Worm (Caenorhabditis elegans): ENCODE results near the gene srz-5.

Gene srz-5

DNA sequence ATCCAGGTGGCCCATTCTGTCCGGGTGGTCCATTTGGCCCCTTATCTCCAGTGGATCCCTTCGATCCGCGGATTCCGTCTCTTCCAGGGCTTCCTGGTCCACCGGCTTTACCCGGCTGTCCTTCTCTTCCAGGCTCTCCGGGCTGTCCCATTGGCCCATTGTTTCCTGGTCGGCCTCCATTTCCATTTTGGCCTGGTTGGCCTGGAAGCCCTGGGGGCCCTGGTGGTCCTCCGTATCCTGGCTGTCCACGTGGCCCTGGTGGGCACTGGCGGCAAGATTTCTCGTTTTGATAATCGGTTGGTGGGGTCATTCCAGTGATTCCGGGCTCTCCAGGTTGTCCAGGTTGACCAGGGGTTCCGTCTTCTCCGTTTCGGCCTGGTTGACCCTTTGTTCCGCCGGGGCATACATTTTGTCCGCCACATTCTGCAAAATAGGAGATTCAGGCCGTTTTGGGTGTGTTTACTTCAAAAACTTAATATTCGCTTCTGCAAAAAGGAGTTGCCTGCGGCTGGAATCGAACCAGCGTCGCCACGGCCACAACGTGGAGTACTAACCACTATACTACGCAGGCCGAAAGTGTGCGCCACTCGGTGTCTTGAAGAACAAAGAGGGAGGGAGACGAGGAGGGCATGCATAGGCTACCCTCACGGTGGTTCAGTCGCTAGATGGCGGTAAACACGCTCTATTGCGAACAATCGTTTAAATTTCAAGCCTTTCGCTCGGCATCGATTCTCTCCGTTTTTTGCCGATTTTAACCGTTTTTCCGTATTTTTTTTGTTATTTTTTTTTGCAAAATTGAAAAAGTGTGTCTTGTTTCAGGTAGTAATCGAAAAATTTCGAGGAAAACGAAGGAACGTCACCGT, 6.7 kb upstream of the srz-5 start, which contains the start of gene W09G10.9 (continued):
- TF ChIP-seq ceh-62 (tag; optimal IDR thresholded peaks at IDR 0.05) (no peak), spr-1 (tag; optimal IDR thresholded peaks at IDR 0.05) (peak; percentile 20), dmd-6 (GFP tag; IDR thresholded peaks at IDR 0.05) (peak; percentile 82), jun-1 (tag; optimal IDR thresholded peaks at IDR 0.05) (peak; percentile 30), ztf-7 (tag; optimal IDR thresholded peaks at IDR 0.05) (no peak), hmg-1.1 (GFP tag; IDR thresholded peaks at IDR 0.05) (peak; percentile 96), dpl-1 (GFP tag; optimal IDR thresholded peaks at IDR 0.05) (peak; percentile 28), nhr-237 (tag; optimal IDR thresholded peaks at IDR 0.05) (no peak), lsy-2 (tag; optimal IDR thresholded peaks at IDR 0.05) (peak; percentile 51 to 74), mdl-1 (tag; optimal IDR thresholded peaks at IDR 0.05) (peak in 1 of 2 experiments; percentile 28), ZK337.2 (GFP tag; IDR thresholded peaks at IDR 0.05) (peak; percentile 74; the same call in 1 of the 2 replicates), dve-1 (tag; optimal IDR thresholded peaks at IDR 0.05; ENCODE audit: insufficient read depth) (peak; percentile 25), ztf-11 (tag; optimal IDR thresholded peaks at IDR 0.05) (no peak), ceh-28 (tag; optimal IDR thresholded peaks at IDR 0.05) (no peak), ama-1 (optimal IDR thresholded peaks at IDR 0.05) (no peak), mdt-29 (GFP tag; IDR thresholded peaks at IDR 0.05) (peak; percentile 69), zip-2 (tag; optimal IDR thresholded peaks at IDR 0.05) (no peak), lir-3 (tag; optimal IDR thresholded peaks at IDR 0.05) (no peak), lin-29 (GFP tag; IDR thresholded peaks at IDR 0.05) (no peak; the same call in 1 of the 2 replicates), F10B5.3 (tag; optimal IDR thresholded peaks at IDR 0.05) (no peak), snpc-1.2 (GFP tag; IDR thresholded peaks at IDR 0.05) (0 out of 2 replicates have a peak, but pooled peaks have one; percentile 22), ceh-20 (GFP tag; IDR thresholded peaks at IDR 0.05) (0 out of 2 replicates have a peak, but pooled peaks have one; percentile 74), egl-43 (GFP tag; IDR thresholded peaks at IDR 0.05) (peak; percentile 89), zfp-3 (GFP tag; conservative IDR thresholded peaks at IDR 0.05) (no peak), tag-97 (GFP tag; IDR thresholded peaks at IDR 0.05) (0 out of 2 replicates have a peak, but pooled peaks have one; percentile 77), nhr-41 (GFP tag; IDR thresholded peaks at IDR 0.05) (0 out of 2 replicates have a peak, but pooled peaks have one; percentile 11), mes-2 (tag; optimal IDR thresholded peaks at IDR 0.05; ENCODE audit: poor library complexity, severe bottlenecking) (peak; percentile 85), snpc-4 (tag; optimal IDR thresholded peaks at IDR 0.05) (no peak), cey-2 (tag; optimal IDR thresholded peaks at IDR 0.05; ENCODE audit: borderline replicate concordance, insufficient read depth) (no peak), mep-1 (tag; optimal IDR thresholded peaks at IDR 0.05) (peak; percentile 71), lim-7 (GFP tag; IDR thresholded peaks at IDR 0.05) (peak; percentile 86), madf-9 (GFP tag; conservative IDR thresholded peaks at IDR 0.05) (peak; percentile 90), Y105C5A.15 (GFP tag; IDR thresholded peaks at IDR 0.05) (no peak), nhr-10 (tag; optimal IDR thresholded peaks at IDR 0.05) (no peak), daf-12 (tag; optimal IDR thresholded peaks at IDR 0.05) (no peak), mxl-3 (GFP tag; optimal IDR thresholded peaks at IDR 0.05) (peak; percentile 15), hlh-30 (tag; optimal IDR thresholded peaks at IDR 0.05; ENCODE audit: insufficient read depth) (peak; percentile 22), egl-27 (tag; optimal IDR thresholded peaks at IDR 0.05) (no peak), php-3 (GFP tag; IDR thresholded peaks at IDR 0.05) (0 out of 2 replicates have a peak, but pooled peaks have one; percentile 42), dmd-8 (GFP tag; IDR thresholded peaks at IDR 0.05) (peak; percentile 87), F44E2.7 (GFP tag; IDR thresholded peaks at IDR 0.05) (0 out of 2 replicates have a peak, but pooled peaks have one; percentile 37), dmd-9 (GFP tag; IDR thresholded peaks at IDR 0.05) (peak; percentile 88), hlh-11 (tag; optimal IDR thresholded peaks at IDR 0.05) (peak; percentile 44), daf-8 (GFP tag; IDR thresholded peaks at IDR 0.05) (0 out of 2 replicates have a peak, but pooled peaks have one; percentile 47), zip-11 (GFP tag; IDR thresholded peaks at IDR 0.05) (0 out of 2 replicates have a peak, but pooled peaks have one; percentile 51), set-16 (GFP tag; IDR thresholded peaks at IDR 0.05) (peak; percentile 92), nhr-48 (tag; optimal IDR thresholded peaks at IDR 0.05) (no peak), fkh-10 (GFP tag; optimal IDR thresholded peaks at IDR 0.05) (no peak)
